Fruit fly (Drosophila melanogaster) whole organism, embryonic: ENCODE results near the gene CG43333.

Experiments used
- Antp ChIP-seq: fragments of 200-800 bp; sonication (Bioruptor generic); optimal IDR thresholded peaks from 3 replicates; lab custom pipeline; 2016; ENCODE audit warnings: missing biosample characterization, missing genetic modification characterization
- Bdp1 ChIP-seq: fragments of 200-800 bp; sonication (Bioruptor generic); optimal IDR thresholded peaks from 3 replicates; lab custom pipeline; 2016; ENCODE audit warnings: missing biosample characterization, missing genetic modification characterization
- CG11247 ChIP-seq: fragments of 200-800 bp; sonication (Bioruptor generic); IDR thresholded peaks from 2 replicates; pipeline ENCODE4 v1.3.6; 2022; ENCODE audit warnings: missing biosample characterization, missing genetic modification characterization
- CG12769 ChIP-seq: fragments of 200-800 bp; sonication (Bioruptor generic); optimal IDR thresholded peaks from 2 replicates; lab custom pipeline; 2019; ENCODE audit warnings: missing biosample characterization, mild to moderate bottlenecking, missing genetic modification characterization, moderate library complexity
- CG14014 ChIP-seq: fragments of 200-800 bp; sonication (Bioruptor generic); IDR thresholded peaks from 2 replicates; pipeline ENCODE4 v1.3.6; 2022; ENCODE audit warnings: missing biosample characterization, missing genetic modification characterization
- CG14710 ChIP-seq: fragments of 200-800 bp; sonication (Bioruptor generic); optimal IDR thresholded peaks from 3 replicates; lab custom pipeline; 2019; ENCODE audit warnings: missing biosample characterization, mild to moderate bottlenecking, missing genetic modification characterization, moderate library complexity
- CG17612 ChIP-seq: fragments of 200-800 bp; sonication (Bioruptor generic); IDR thresholded peaks from 2 replicates; pipeline ENCODE4 v1.3.6; 2022; ENCODE audit warnings: missing biosample characterization, missing genetic modification characterization
- CG18011 ChIP-seq: fragments of 200-800 bp; sonication (Bioruptor generic); optimal IDR thresholded peaks from 2 replicates; lab custom pipeline; 2017; ENCODE audit warnings: missing biosample characterization, missing genetic modification characterization, mild to moderate bottlenecking, moderate library complexity, missing genotype
- CG18476 ChIP-seq: fragments of 200-800 bp; sonication (Bioruptor generic); optimal IDR thresholded peaks from 2 replicates; lab custom pipeline; 2016; ENCODE audit warnings: missing biosample characterization, mild to moderate bottlenecking, missing genetic modification characterization
- CG30020 ChIP-seq: fragments of 200-800 bp; optimal IDR thresholded peaks from 2 replicates; lab custom pipeline; 2019; ENCODE audit warnings: missing biosample characterization, mild to moderate bottlenecking, missing genetic modification characterization, moderate library complexity
- CG30431 ChIP-seq: fragments of 200-800 bp; sonication (Bioruptor generic); optimal IDR thresholded peaks from 2 replicates; lab custom pipeline; 2017; ENCODE audit warnings: missing biosample characterization, missing genetic modification characterization
- CG3726 ChIP-seq: fragments of 200-800 bp; sonication (Bioruptor generic); IDR thresholded peaks from 3 replicates; pipeline ENCODE4, ENCODE4 v1.3.6; 2022; ENCODE audit warnings: missing biosample characterization, missing genetic modification characterization
- CG3995 ChIP-seq: fragments of 200-800 bp; sonication (Bioruptor generic); optimal IDR thresholded peaks from 3 replicates; lab custom pipeline; 2016; ENCODE audit warnings: missing biosample characterization, missing genetic modification characterization
- CG6854 ChIP-seq: fragments of 200-800 bp; sonication (Bioruptor generic); optimal IDR thresholded peaks from 3 replicates; lab custom pipeline; 2017; ENCODE audit warnings: missing biosample characterization, mild to moderate bottlenecking, missing genetic modification characterization
- CG7839 ChIP-seq: fragments of 200-800 bp; sonication (Bioruptor generic); optimal IDR thresholded peaks from 3 replicates; lab custom pipeline; 2018; ENCODE audit warnings: missing biosample characterization, mild to moderate bottlenecking, missing genetic modification characterization, moderate library complexity
- CG7928 ChIP-seq: fragments of 200-800 bp; sonication (Bioruptor generic); optimal IDR thresholded peaks from 2 replicates; lab custom pipeline; 2017; ENCODE audit warnings: missing biosample characterization, mild to moderate bottlenecking, missing genetic modification characterization
- CG7963 ChIP-seq: fragments of 200-800 bp; sonication (Bioruptor generic); IDR thresholded peaks from 3 replicates; pipeline ENCODE4 v1.3.6; 2022; ENCODE audit warnings: missing biosample characterization, missing genetic modification characterization; ENCODE audit not compliant: partially characterized antibody
- CG9609 ChIP-seq: fragments of 200-800 bp; sonication (Bioruptor generic); optimal IDR thresholded peaks from 3 replicates; lab custom pipeline; 2016; ENCODE audit warnings: missing biosample characterization, missing genetic modification characterization
- CG9817 ChIP-seq: fragments of 200-800 bp; sonication (Bioruptor generic); optimal IDR thresholded peaks from 2 replicates; lab custom pipeline; 2018; ENCODE audit warnings: missing biosample characterization, mild to moderate bottlenecking, missing genetic modification characterization, moderate library complexity
- CkIIα-i1 ChIP-seq: fragments of 200-800 bp; sonication (Bioruptor generic); IDR thresholded peaks from 2 replicates; pipeline ENCODE4 v1.3.6; 2022; ENCODE audit warnings: missing biosample characterization, missing genetic modification characterization
- CoRest ChIP-seq: fragments of 200-800 bp; sonication (Bioruptor generic); optimal IDR thresholded peaks from 3 replicates; lab custom pipeline; 2018; ENCODE audit warnings: missing biosample characterization, mild to moderate bottlenecking, missing genetic modification characterization, moderate library complexity
- Fer1 ChIP-seq: fragments of 200-800 bp; sonication (Bioruptor generic); optimal IDR thresholded peaks from 2 replicates; lab custom pipeline; 2017; ENCODE audit warnings: missing biosample characterization, mild to moderate bottlenecking, missing genetic modification characterization
- Gug ChIP-seq: fragments of 200-800 bp; sonication (Bioruptor generic); IDR thresholded peaks from 4 replicates; pipeline ENCODE4 v1.3.6; 2022; ENCODE audit warnings: missing biosample characterization, missing genetic modification characterization
- Hsf ChIP-seq: fragments of 200-800 bp; sonication (Bioruptor generic); optimal IDR thresholded peaks from 3 replicates; lab custom pipeline; 2016; ENCODE audit warnings: missing biosample characterization, missing genetic modification characterization
- Meics ChIP-seq: fragments of 200-800 bp; sonication (Bioruptor generic); optimal IDR thresholded peaks from 2 replicates; lab custom pipeline; 2017; ENCODE audit warnings: missing biosample characterization, mild to moderate bottlenecking, missing genetic modification characterization
- NK7.1 ChIP-seq: fragments of 200-800 bp; sonication (Bioruptor generic); optimal IDR thresholded peaks from 3 replicates; lab custom pipeline; 2016; ENCODE audit warnings: missing biosample characterization, missing genetic modification characterization
- Rx ChIP-seq: fragments of 200-800 bp; sonication (Bioruptor generic); IDR thresholded peaks from 2 replicates; pipeline ENCODE4 v1.3.6; 2022; ENCODE audit warnings: missing biosample characterization, missing genetic modification characterization
- Trl ChIP-seq, 3 experiments: fragments of >200 bp in 2 of 3; fragments of 200-800 bp in 1 of 3; sonication (Bioruptor generic) in 1 of 3; optimal IDR thresholded peaks; 2 replicates in 1 of 3; 3 replicates in 2 of 3; lab custom pipeline; 2016 to 2017; ENCODE audit warnings: missing biosample characterization in 1 of 3, missing genetic modification characterization in 1 of 3
- al ChIP-seq: fragments of 200-800 bp; sonication (Bioruptor generic); IDR thresholded peaks from 2 replicates; pipeline ENCODE4 v1.3.6; 2022; ENCODE audit warnings: missing biosample characterization, missing genetic modification characterization
- bab2 ChIP-seq: fragments of 200-800 bp; sonication (Bioruptor generic); optimal IDR thresholded peaks from 2 replicates; lab custom pipeline; 2016; ENCODE audit warnings: missing biosample characterization, missing genetic modification characterization
- cato ChIP-seq: fragments of 200-800 bp; sonication (Bioruptor generic); optimal IDR thresholded peaks from 2 replicates; lab custom pipeline; 2016; ENCODE audit warnings: missing biosample characterization, missing genetic modification characterization, borderline replicate concordance
- dm ChIP-seq: fragments of 200-800 bp; sonication (Bioruptor generic); optimal IDR thresholded peaks from 3 replicates; lab custom pipeline; 2016; ENCODE audit warnings: missing biosample characterization, missing genetic modification characterization
- dmrt99B ChIP-seq: fragments of 200-800 bp; sonication (Bioruptor generic); optimal IDR thresholded peaks from 2 replicates; lab custom pipeline; 2018; ENCODE audit warnings: missing biosample characterization, mild to moderate bottlenecking, missing genetic modification characterization, moderate library complexity
- eve ChIP-seq, 2 experiments: fragments of >200 bp; optimal IDR thresholded peaks; 2 replicates each; lab custom pipeline; 2017; ENCODE audit warnings: missing biosample characterization in 2 of 2, missing genetic modification characterization in 2 of 2
- gfzf ChIP-seq: fragments of 200-800 bp; sonication (Bioruptor generic); optimal IDR thresholded peaks from 2 replicates; lab custom pipeline; 2016; ENCODE audit warnings: missing biosample characterization, mild to moderate bottlenecking, missing genetic modification characterization, moderate library complexity
- insv ChIP-seq, 2 experiments: fragments of 200-800 bp; sonication (Bioruptor generic); optimal IDR thresholded peaks; 3 replicates each; lab custom pipeline; 2016 to 2018; ENCODE audit warnings: missing biosample characterization in 2 of 2, missing genetic modification characterization in 2 of 2
- luna ChIP-seq: fragments of 200-800 bp; sonication (Bioruptor generic); optimal IDR thresholded peaks from 2 replicates; lab custom pipeline; 2016; ENCODE audit warnings: missing biosample characterization, missing genetic modification characterization
- nom ChIP-seq: fragments of 200-800 bp; sonication (Bioruptor generic); optimal IDR thresholded peaks from 2 replicates; lab custom pipeline; 2017; ENCODE audit warnings: missing biosample characterization, missing genetic modification characterization, mild to moderate bottlenecking, moderate library complexity, missing genetic modification reagents
- org-1 ChIP-seq: fragments of 200-800 bp; sonication (Bioruptor generic); optimal IDR thresholded peaks from 2 replicates; lab custom pipeline; 2017; ENCODE audit warnings: missing biosample characterization, missing genetic modification characterization
- pan ChIP-seq, 4 experiments: fragments of >200 bp in 3 of 4; fragments of 200-800 bp in 1 of 4; sonication (Bioruptor generic) in 1 of 4; optimal IDR thresholded peaks in 3 of 4; IDR thresholded peaks in 1 of 4; 2 replicates each; pipeline versions ENCODE4 v1.3.6 to Lab custom; 2017 to 2022; ENCODE audit warnings: missing biosample characterization in 2 of 4, missing genetic modification characterization in 2 of 4, mixed read lengths in 1 of 4
- phol ChIP-seq: fragments of 200-800 bp; sonication (Bioruptor generic); optimal IDR thresholded peaks from 3 replicates; lab custom pipeline; 2018; ENCODE audit warnings: missing biosample characterization, mild to moderate bottlenecking, missing genetic modification characterization, moderate library complexity
- ranshi ChIP-seq: fragments of 200-800 bp; sonication (Bioruptor generic); IDR thresholded peaks from 2 replicates; pipeline ENCODE4 v1.3.6; 2022; ENCODE audit warnings: missing biosample characterization, missing genetic modification characterization
- stc ChIP-seq: fragments of 200-800 bp; sonication (Bioruptor generic); IDR thresholded peaks from 2 replicates; pipeline ENCODE4 v1.3.6; 2022; ENCODE audit warnings: missing biosample characterization, missing genetic modification characterization
- sug ChIP-seq: fragments of 200-800 bp; optimal IDR thresholded peaks from 2 replicates; lab custom pipeline; 2019; ENCODE audit warnings: missing biosample characterization, mild to moderate bottlenecking, missing genetic modification characterization, moderate library complexity
- tap ChIP-seq: fragments of 200-800 bp; optimal IDR thresholded peaks from 3 replicates; lab custom pipeline; 2019; ENCODE audit warnings: missing biosample characterization, mild to moderate bottlenecking, missing genetic modification characterization, moderate library complexity
- tgo ChIP-seq: fragments of 200-800 bp; sonication (Bioruptor generic); IDR thresholded peaks from 3 replicates; pipeline ENCODE4 v1.3.6; 2022; ENCODE audit warnings: missing biosample characterization, missing genetic modification characterization
- tna ChIP-seq: fragments of 200-800 bp; sonication (Bioruptor generic); IDR thresholded peaks from 2 replicates; pipeline ENCODE4 v1.3.6; 2022; ENCODE audit warnings: missing biosample characterization, missing genetic modification characterization; ENCODE audit not compliant: partially characterized antibody
- tup ChIP-seq: fragments of 200-800 bp; sonication (Bioruptor generic); optimal IDR thresholded peaks from 2 replicates; lab custom pipeline; 2016; ENCODE audit warnings: missing biosample characterization, mild to moderate bottlenecking, missing genetic modification characterization, moderate library complexity
- zfh1 ChIP-seq: fragments of 200-800 bp; sonication (Bioruptor generic); IDR thresholded peaks from 3 replicates; pipeline ENCODE4 v1.3.6; 2022; ENCODE audit warnings: missing biosample characterization, missing genetic modification characterization

Gene CG43333

DNA sequence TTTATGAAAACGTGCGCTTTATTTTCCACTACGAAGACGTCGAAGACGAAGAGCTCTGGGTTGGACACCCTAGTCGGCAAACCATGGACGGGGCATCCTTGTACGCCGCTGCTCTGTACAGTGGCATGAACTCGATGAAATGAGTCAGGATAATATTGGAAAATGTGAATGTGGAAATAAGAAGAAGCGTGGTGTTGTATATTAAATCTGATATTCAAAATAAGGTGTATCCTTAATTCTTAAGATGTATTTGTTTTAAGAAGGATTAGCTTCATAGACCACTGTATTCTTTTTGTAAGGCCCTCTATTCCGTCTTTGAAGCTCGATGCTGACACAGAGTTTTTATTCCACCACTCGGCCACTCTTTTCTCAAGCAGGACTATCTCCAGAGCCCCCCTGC is 39.2 kb downstream of the CG43333 start (continued):
- TF ChIP-seq cato (no peak), NK7.1 (GFP tag; lab: Kevin White, UChicago) (no peak), zfh1 (0 out of 3 replicates have a peak, but pooled peaks have one; percentile 16), CG14710 (tag; lab: Kevin White, UChicago) (no peak), Rx (GFP tag; lab: Robert Waterston, UW) (0 out of 2 replicates have a peak, but pooled peaks have one; percentile 8), CG30020 (no peak), Fer1 (peak; percentile 78), stc (GFP tag; lab: Robert Waterston, UW) (peak; percentile 54), CG9609 (no peak), bab2 (GFP tag; lab: Kevin White, UChicago) (no peak), tgo (GFP tag; lab: Robert Waterston, UW) (peak; percentile 54; the same call in 2 of the 3 replicates), sug (tag; lab: Kevin White, UChicago) (no peak), CkIIα-i1 (GFP tag; lab: Robert Waterston, UW) (no peak), CG18011 (GFP tag; lab: Kevin White, UChicago) (no peak), tap (tag; lab: Kevin White, UChicago) (peak; percentile 32), nom (GFP tag; lab: Kevin White, UChicago) (no peak), Trl (optimal IDR thresholded peaks at IDR 0.05; lab: Kevin White, UChicago) (no peak), Trl (GFP tag; optimal IDR thresholded peaks at IDR 0.05; lab: Kevin White, UChicago) (peak; percentile 12), Gug (GFP tag; lab: Robert Waterston, UW) (0 out of 4 replicates have a peak, but pooled peaks have one; percentile 21), CoRest (tag; lab: Kevin White, UChicago) (peak; percentile 37), phol (tag; lab: Kevin White, UChicago) (peak; percentile 26), dm (GFP tag; lab: Kevin White, UChicago) (no peak), CG18476 (peak; percentile 10), insv (GFP tag; optimal IDR thresholded peaks at IDR 0.05; lab: Kevin White, UChicago) (no peak), CG11247 (GFP tag; lab: Robert Waterston, UW) (no peak), tup (GFP tag; lab: Kevin White, UChicago) (no peak), pan (optimal IDR thresholded peaks at IDR 0.05; lab: Kevin White, UChicago) (no peak), pan (GFP tag; optimal IDR thresholded peaks at IDR 0.05 in 1 of 2, IDR thresholded peaks at IDR 0.05 in 1 of 2) (peak in 1 of 2 experiments; percentile 46), ranshi (GFP tag; lab: Robert Waterston, UW) (peak; percentile 54; the same call in 1 of the 2 replicates), org-1 (GFP tag; lab: Kevin White, UChicago) (peak; percentile 26), CG12769 (tag; lab: Kevin White, UChicago) (peak; percentile 63), gfzf (GFP tag; lab: Kevin White, UChicago) (no peak), eve (GFP tag; optimal IDR thresholded peaks at IDR 0.05; lab: Kevin White, UChicago) (no peak), CG9817 (tag; lab: Kevin White, UChicago) (peak; percentile 8), CG30431 (GFP tag; lab: Kevin White, UChicago) (no peak), Meics (GFP tag; lab: Kevin White, UChicago) (peak; percentile 63), CG3995 (GFP tag; lab: Kevin White, UChicago) (no peak), CG17612 (GFP tag; lab: Robert Waterston, UW) (no peak), CG7928 (GFP tag; lab: Kevin White, UChicago) (no peak), dmrt99B (tag; lab: Kevin White, UChicago) (peak; percentile 57), al (0 out of 2 replicates have a peak, but pooled peaks have one; percentile 22), Antp (GFP tag; lab: Kevin White, UChicago) (peak; percentile 34), CG14014 (GFP tag; lab: Robert Waterston, UW) (peak; percentile 65; the same call in 1 of the 2 replicates), CG3726 (no peak), Hsf (GFP tag; lab: Kevin White, UChicago) (peak; percentile 12), tna (GFP tag; lab: Robert Waterston, UW) (no peak), Bdp1 (GFP tag; lab: Kevin White, UChicago) (no peak), CG7839 (tag; lab: Kevin White, UChicago) (peak; percentile 61), CG6854 (GFP tag; lab: Kevin White, UChicago) (peak; percentile 6), CG7963 (GFP tag; lab: Robert Waterston, UW) (no peak), luna (GFP tag; lab: Kevin White, UChicago) (no peak)
